Fruit fly (Drosophila melanogaster) whole organism, adult: Measurements from ENCODE around the gene Rim2.
A peak's percentile ranks its signal among the peaks of the same experiment; 100 is the strongest.

Experiments used
- CG11617 ChIP-seq: fragments of 200-800 bp; sonication (Bioruptor generic); optimal IDR thresholded peaks from 2 replicates; lab custom pipeline; 2017; ENCODE audit warnings: mild to moderate bottlenecking, missing biosample characterization, missing genetic modification reagents, missing genetic modification characterization
- CG12768 ChIP-seq: fragments of 200-800 bp; sonication (Bioruptor generic); optimal IDR thresholded peaks from 2 replicates; lab custom pipeline; 2017; ENCODE audit warnings: missing biosample characterization, missing genetic modification characterization, mild to moderate bottlenecking, moderate library complexity, missing genetic modification reagents
- CG14711 ChIP-seq: fragments of 200-800 bp; sonication (Bioruptor generic); optimal IDR thresholded peaks from 2 replicates; lab custom pipeline; 2018; ENCODE audit warnings: missing biosample characterization, mild to moderate bottlenecking, missing genetic modification characterization, moderate library complexity
- CG1620 ChIP-seq: fragments of 200-800 bp; sonication (Bioruptor generic); optimal IDR thresholded peaks from 2 replicates; lab custom pipeline; 2016; ENCODE audit warnings: missing biosample characterization, missing genetic modification characterization
- CG33017 ChIP-seq: fragments of 200-800 bp; sonication (Bioruptor generic); optimal IDR thresholded peaks from 2 replicates; lab custom pipeline; 2018; ENCODE audit warnings: missing biosample characterization, mild to moderate bottlenecking, missing genetic modification characterization, moderate library complexity
- CG5204 ChIP-seq: fragments of 200-800 bp; sonication (Bioruptor generic); optimal IDR thresholded peaks from 2 replicates; lab custom pipeline; 2016; ENCODE audit warnings: missing biosample characterization, missing genetic modification characterization
- CG7045 ChIP-seq: fragments of 200-800 bp; sonication (Bioruptor generic); optimal IDR thresholded peaks from 2 replicates; lab custom pipeline; 2017; ENCODE audit warnings: missing biosample characterization, mild to moderate bottlenecking, missing genetic modification characterization
- CG7101 ChIP-seq: fragments of 200-800 bp; sonication (Bioruptor generic); optimal IDR thresholded peaks from 2 replicates; lab custom pipeline; 2018; ENCODE audit warnings: missing biosample characterization, mild to moderate bottlenecking, missing genetic modification characterization, moderate library complexity
- Clk ChIP-seq: fragments of 200-800 bp; sonication (Bioruptor generic); optimal IDR thresholded peaks from 2 replicates; lab custom pipeline; 2017; ENCODE audit warnings: missing biosample characterization, missing genetic modification characterization
- Crg-1 ChIP-seq: fragments of 200-800 bp; sonication (Bioruptor generic); optimal IDR thresholded peaks from 2 replicates; lab custom pipeline; 2016; ENCODE audit warnings: missing biosample characterization, missing genetic modification characterization
- Hr96 ChIP-seq: fragments of 200-800 bp; sonication (Bioruptor generic); optimal IDR thresholded peaks from 2 replicates; lab custom pipeline; 2016; ENCODE audit warnings: missing biosample characterization, missing genetic modification characterization
- Mnt ChIP-seq: fragments of 200-800 bp; sonication (Bioruptor generic); optimal IDR thresholded peaks from 2 replicates; lab custom pipeline; 2016; ENCODE audit warnings: missing biosample characterization, mild to moderate bottlenecking, missing genetic modification characterization
- bab1 ChIP-seq: fragments of 200-800 bp; sonication (Bioruptor generic); optimal IDR thresholded peaks from 3 replicates; lab custom pipeline; 2019; ENCODE audit warnings: missing biosample characterization, mild to moderate bottlenecking, missing genetic modification characterization, moderate library complexity
- cic ChIP-seq: fragments of 200-800 bp; sonication (Bioruptor generic); optimal IDR thresholded peaks from 2 replicates; lab custom pipeline; 2017; ENCODE audit warnings: missing biosample characterization, mild to moderate bottlenecking, missing genetic modification characterization, moderate library complexity
- cnc ChIP-seq, 2 experiments: fragments of >200 bp; optimal IDR thresholded peaks; 2 replicates each; lab custom pipeline; 2017
- kay ChIP-seq: fragments of 200-800 bp; sonication (Bioruptor generic); peaks from one replicate; lab custom pipeline; 2016; ENCODE audit warnings: missing biosample characterization, missing genetic modification characterization, borderline replicate concordance
- ovo ChIP-seq: fragments of 200-800 bp; sonication (Bioruptor generic); optimal IDR thresholded peaks from 2 replicates; lab custom pipeline; 2016; ENCODE audit warnings: missing biosample characterization, missing genetic modification characterization
- pad ChIP-seq: fragments of 200-800 bp; sonication (Bioruptor generic); optimal IDR thresholded peaks from 3 replicates; lab custom pipeline; 2017; ENCODE audit warnings: missing biosample characterization, missing genetic modification characterization, mild to moderate bottlenecking, moderate library complexity, missing genetic modification reagents
- tj ChIP-seq: fragments of 200-800 bp; sonication (Bioruptor generic); optimal IDR thresholded peaks from 3 replicates; lab custom pipeline; 2017; ENCODE audit warnings: missing biosample characterization, mild to moderate bottlenecking, missing genetic modification characterization, moderate library complexity
- toe ChIP-seq: fragments of 200-800 bp; sonication (Bioruptor generic); optimal IDR thresholded peaks from 2 replicates; lab custom pipeline; 2016; ENCODE audit warnings: missing biosample characterization, missing genetic modification characterization

Rim2 gene

dm6 chr2L:1738054-1738453 lies 13.9 kb upstream of the Rim2 start:
- TF ChIP-seq CG14711 (tag; lab: Kevin White, UChicago) (no peak), CG1620 (no peak), CG12768 (GFP tag; lab: Kevin White, UChicago) (no peak), toe (GFP tag; lab: Kevin White, UChicago) (no peak)

dm6 chr2L:1737057-1737581 lies 12.9 kb upstream of the Rim2 start:
- peak; percentile 26 for TF ChIP-seq Hr96 (GFP tag; lab: Kevin White, UChicago)
- TF ChIP-seq CG33017 (tag; lab: Kevin White, UChicago), result peak; percentile 10
- TF ChIP-seq CG7045 (GFP tag; lab: Kevin White, UChicago), result no peak
- peak; percentile 70 for TF ChIP-seq Mnt (GFP tag; lab: Kevin White, UChicago)
- TF ChIP-seq CG12768 (GFP tag; lab: Kevin White, UChicago), result no peak
- no peak for TF ChIP-seq CG11617 (GFP tag; lab: Kevin White, UChicago)
- TF ChIP-seq bab1 (GFP tag; lab: Kevin White, UChicago), result peak; percentile 71
- TF ChIP-seq CG7101 (tag; lab: Kevin White, UChicago), result peak; percentile 50
- peak; percentile 35 for TF ChIP-seq tj (GFP tag; lab: Kevin White, UChicago)
- TF ChIP-seq kay (GFP tag; lab: Kevin White, UChicago), result no peak
- peak; percentile 57 for TF ChIP-seq pad (GFP tag; lab: Kevin White, UChicago)
- TF ChIP-seq CG14711 (tag; lab: Kevin White, UChicago), result peak; percentile 67
- peak; percentile 21 for TF ChIP-seq CG5204 (GFP tag; lab: Kevin White, UChicago)

- no peak for TF ChIP-seq CG12768 (GFP tag; lab: Kevin White, UChicago)
- no peak for TF ChIP-seq tj (GFP tag; lab: Kevin White, UChicago)
- no peak for TF ChIP-seq CG11617 (GFP tag; lab: Kevin White, UChicago)
- TF ChIP-seq bab1 (GFP tag; lab: Kevin White, UChicago), result no peak
- no peak for TF ChIP-seq CG5204 (GFP tag; lab: Kevin White, UChicago)
- TF ChIP-seq CG33017 (tag; lab: Kevin White, UChicago), result no peak
- no peak for TF ChIP-seq CG7101 (tag; lab: Kevin White, UChicago)
- no peak for TF ChIP-seq kay (GFP tag; lab: Kevin White, UChicago)
- no peak for TF ChIP-seq Mnt (GFP tag; lab: Kevin White, UChicago)
- TF ChIP-seq Hr96 (GFP tag; lab: Kevin White, UChicago), result no peak
- no peak for TF ChIP-seq Crg-1 (GFP tag; lab: Kevin White, UChicago)
- no peak for TF ChIP-seq cic (GFP tag; lab: Kevin White, UChicago)
- no peak for TF ChIP-seq CG14711 (tag; lab: Kevin White, UChicago)
Measured at dm6 chr2L:1735133-1735532, 10.9 kb upstream of the Rim2 start.

dm6 chr2L:1733155-1733813 lies 9.1 kb upstream of the Rim2 start:
- TF ChIP-seq Clk (GFP tag; lab: Kevin White, UChicago) (no peak), cnc (optimal IDR thresholded peaks at IDR 0.05; lab: Kevin White, UChicago) (no peak), Hr96 (GFP tag; lab: Kevin White, UChicago) (no peak), CG11617 (GFP tag; lab: Kevin White, UChicago) (no peak), Mnt (GFP tag; lab: Kevin White, UChicago) (no peak), bab1 (GFP tag; lab: Kevin White, UChicago) (no peak), CG7101 (tag; lab: Kevin White, UChicago) (no peak), CG33017 (tag; lab: Kevin White, UChicago) (no peak), pad (GFP tag; lab: Kevin White, UChicago) (no peak), Crg-1 (GFP tag; lab: Kevin White, UChicago) (no peak), CG5204 (GFP tag; lab: Kevin White, UChicago) (no peak), kay (GFP tag; lab: Kevin White, UChicago) (no peak), CG12768 (GFP tag; lab: Kevin White, UChicago) (no peak), toe (GFP tag; lab: Kevin White, UChicago) (no peak), ovo (GFP tag; lab: Kevin White, UChicago) (no peak), cic (GFP tag; lab: Kevin White, UChicago) (no peak)

- TF ChIP-seq CG7101 (tag; lab: Kevin White, UChicago) (peak; percentile 49), Mnt (GFP tag; lab: Kevin White, UChicago) (peak; percentile 80), CG5204 (GFP tag; lab: Kevin White, UChicago) (no peak), Hr96 (GFP tag; lab: Kevin White, UChicago) (no peak), ovo (GFP tag; lab: Kevin White, UChicago) (no peak), CG12768 (GFP tag; lab: Kevin White, UChicago) (no peak), cnc (optimal IDR thresholded peaks at IDR 0.05; lab: Kevin White, UChicago) (no peak), Crg-1 (GFP tag; lab: Kevin White, UChicago) (peak; percentile 69), tj (GFP tag; lab: Kevin White, UChicago) (no peak), cic (GFP tag; lab: Kevin White, UChicago) (peak; percentile 18), CG14711 (tag; lab: Kevin White, UChicago) (peak; percentile 48), CG1620 (no peak), Clk (GFP tag; lab: Kevin White, UChicago) (no peak), CG11617 (GFP tag; lab: Kevin White, UChicago) (no peak), CG33017 (tag; lab: Kevin White, UChicago) (peak; percentile 68), CG7045 (GFP tag; lab: Kevin White, UChicago) (no peak), pad (GFP tag; lab: Kevin White, UChicago) (peak; percentile 17), toe (GFP tag; lab: Kevin White, UChicago) (no peak), bab1 (GFP tag; lab: Kevin White, UChicago) (no peak), kay (GFP tag; lab: Kevin White, UChicago) (no peak)
Measured at dm6 chr2L:1732189-1732588, 8.0 kb upstream of the Rim2 start, which contains the start of the genes CG17652 and CG17646. Gene CG17652, minus strand, starts transcription at chr2L:1732356. Gene CG17646, plus strand, starts transcription at chr2L:1732524.
